Fruit fly (Drosophila melanogaster): ENCODE data around the gene CG6293.

The CG6293 gene

dm6 chr3R:10353932-10354703 lies 42.7 kb upstream of the CG6293 start (continued):
- TF ChIP-seq schlank (tag; optimal IDR thresholded peaks at IDR 0.05) (no peak), HLH4C (GFP tag; IDR thresholded peaks at IDR 0.05; ENCODE audit: partially characterized antibody) (no peak), CG17612 (GFP tag; IDR thresholded peaks at IDR 0.05) (no peak), CG17359 (tag; optimal IDR thresholded peaks at IDR 0.05) (no peak), gcm (GFP tag; optimal IDR thresholded peaks at IDR 0.05) (peak; percentile 59), CG32772 (GFP tag; IDR thresholded peaks at IDR 0.05) (no peak), CG2712 (tag; optimal IDR thresholded peaks at IDR 0.05) (peak; percentile 73), usp (GFP tag; optimal IDR thresholded peaks at IDR 0.05) (no peak), trem (tag; optimal IDR thresholded peaks at IDR 0.05) (peak; percentile 45), Rfx (GFP tag; IDR thresholded peaks at IDR 0.05) (no peak), ssp (GFP tag; IDR thresholded peaks at IDR 0.05) (no peak), Jarid2 (GFP tag; optimal IDR thresholded peaks at IDR 0.05) (no peak), chn (GFP tag; optimal IDR thresholded peaks at IDR 0.05) (no peak), CG3838 (GFP tag; optimal IDR thresholded peaks at IDR 0.05) (no peak), CG8290 (GFP tag; optimal IDR thresholded peaks at IDR 0.05) (no peak), CG8290 (tag; optimal IDR thresholded peaks at IDR 0.05) (no peak), dmrt99B (tag; optimal IDR thresholded peaks at IDR 0.05) (peak; percentile 54), CG7987 (GFP tag; optimal IDR thresholded peaks at IDR 0.05) (no peak), B-H1 (GFP tag; IDR thresholded peaks at IDR 0.05) (no peak), row (GFP tag; IDR thresholded peaks at IDR 0.05) (no peak), CG31388 (GFP tag; optimal IDR thresholded peaks at IDR 0.05) (no peak), lov (optimal IDR thresholded peaks at IDR 0.05) (no peak), lov (GFP tag; IDR thresholded peaks at IDR 0.05) (no peak), Hand (GFP tag; optimal IDR thresholded peaks at IDR 0.05) (no peak), CG8089 (GFP tag; optimal IDR thresholded peaks at IDR 0.05) (no peak), tio (GFP tag; optimal IDR thresholded peaks at IDR 0.05) (no peak), Nf-YA (GFP tag; IDR thresholded peaks at IDR 0.05) (no peak), CG15269 (tag; optimal IDR thresholded peaks at IDR 0.05) (peak; percentile 5), exex (tag; optimal IDR thresholded peaks at IDR 0.05) (no peak), CG10147 (GFP tag; optimal IDR thresholded peaks at IDR 0.05) (no peak), Ravus (GFP tag; IDR thresholded peaks at IDR 0.05) (no peak), grn (GFP tag; optimal IDR thresholded peaks at IDR 0.05) (no peak), CG3726 (GFP tag; IDR thresholded peaks at IDR 0.05) (no peak), Spps (tag; optimal IDR thresholded peaks at IDR 0.05) (peak; percentile 40), CG17802 (tag; optimal IDR thresholded peaks at IDR 0.05) (no peak), CG16863 (GFP tag; optimal IDR thresholded peaks at IDR 0.05) (no peak), CG7357 (GFP tag; IDR thresholded peaks at IDR 0.05) (no peak), MESR4 (GFP tag; optimal IDR thresholded peaks at IDR 0.05) (no peak), sc (optimal IDR thresholded peaks at IDR 0.05) (no peak), sc (GFP tag; optimal IDR thresholded peaks at IDR 0.05) (peak; percentile 45), chinmo (GFP tag; IDR thresholded peaks at IDR 0.05; ENCODE audit: partially characterized antibody) (no peak), lilli (GFP tag; optimal IDR thresholded peaks at IDR 0.05) (peak; percentile 3), az2 (GFP tag; optimal IDR thresholded peaks at IDR 0.05) (peak; percentile 43), TFAM (GFP tag; optimal IDR thresholded peaks at IDR 0.05) (no peak), CG17186 (GFP tag; optimal IDR thresholded peaks at IDR 0.05) (no peak), h (optimal IDR thresholded peaks at IDR 0.05) (no peak), dan (GFP tag; IDR thresholded peaks at IDR 0.05) (no peak), stwl (tag; optimal IDR thresholded peaks at IDR 0.05) (peak; percentile 11), fd96Cb (tag; optimal IDR thresholded peaks at IDR 0.05) (peak; percentile 45), Sry-δ (GFP tag; optimal IDR thresholded peaks at IDR 0.05) (no peak), prd (optimal IDR thresholded peaks at IDR 0.05) (no peak), prd (GFP tag; IDR thresholded peaks at IDR 0.05) (no peak)

All from whole organism, embryonic.